Fruit fly (Drosophila melanogaster) whole organism, prepupa: ENCODE results near the gene CG5245.

ENCODE experiments used
- CG10631 ChIP-seq: fragments of 200-800 bp; sonication (Bioruptor generic); optimal IDR thresholded peaks from 2 replicates; lab custom pipeline; 2016; ENCODE audit warnings: missing biosample characterization, missing genetic modification characterization
- CG11294 ChIP-seq: fragments of 200-800 bp; sonication (Bioruptor generic); IDR thresholded peaks from 2 replicates; pipeline ENCODE4 v1.3.6; 2022; ENCODE audit warnings: missing biosample characterization, missing genetic modification characterization
- CG11762 ChIP-seq: fragments of 200-800 bp; sonication (Bioruptor generic); optimal IDR thresholded peaks from 3 replicates; lab custom pipeline; 2016; ENCODE audit warnings: missing biosample characterization, missing genetic modification characterization; ENCODE audit not compliant: insufficient read depth
- CG11902 ChIP-seq: fragments of 200-800 bp; sonication (Bioruptor generic); optimal IDR thresholded peaks from 3 replicates; lab custom pipeline; 2016; ENCODE audit warnings: missing biosample characterization, missing genetic modification characterization
- CG15336 ChIP-seq: fragments of 200-800 bp; sonication (Bioruptor generic); IDR thresholded peaks from 2 replicates; pipeline ENCODE4 v1.3.6; 2022; ENCODE audit warnings: missing biosample characterization, missing genetic modification characterization
- CG16779 ChIP-seq: fragments of 200-800 bp; sonication (Bioruptor generic); optimal IDR thresholded peaks from 3 replicates; lab custom pipeline; 2017; ENCODE audit warnings: missing biosample characterization, mild to moderate bottlenecking, missing genetic modification characterization
- CG3032 ChIP-seq: fragments of 200-800 bp; optimal IDR thresholded peaks from 2 replicates; lab custom pipeline; 2019; ENCODE audit warnings: missing biosample characterization, mild to moderate bottlenecking, missing genetic modification characterization, moderate library complexity
- CG31627 ChIP-seq: fragments of 200-800 bp; sonication (Bioruptor generic); optimal IDR thresholded peaks from 3 replicates; lab custom pipeline; 2016; ENCODE audit warnings: missing biosample characterization, missing genetic modification characterization
- CG34406 ChIP-seq: fragments of 200-800 bp; sonication (Bioruptor generic); optimal IDR thresholded peaks from 3 replicates; lab custom pipeline; 2016; ENCODE audit warnings: missing biosample characterization, missing genetic modification characterization
- CG3919 ChIP-seq: fragments of 200-800 bp; sonication (Bioruptor generic); optimal IDR thresholded peaks from 3 replicates; lab custom pipeline; 2016; ENCODE audit warnings: missing biosample characterization, missing genetic modification characterization
- CG6276 ChIP-seq: fragments of 200-800 bp; sonication (Bioruptor generic); optimal IDR thresholded peaks from 2 replicates; lab custom pipeline; 2017; ENCODE audit warnings: missing biosample characterization, mild to moderate bottlenecking, missing genetic modification characterization
- CG6792 ChIP-seq: fragments of 200-800 bp; sonication (Bioruptor generic); optimal IDR thresholded peaks from 3 replicates; lab custom pipeline; 2016; ENCODE audit warnings: missing biosample characterization, missing genetic modification characterization
- CG6808 ChIP-seq: fragments of 200-800 bp; sonication (Bioruptor generic); optimal IDR thresholded peaks from 3 replicates; lab custom pipeline; 2017; ENCODE audit warnings: missing biosample characterization, missing genetic modification characterization, mild to moderate bottlenecking, moderate library complexity, missing genetic modification reagents
- CG8119 ChIP-seq: fragments of 200-800 bp; sonication (Bioruptor generic); IDR thresholded peaks from 3 replicates; pipeline ENCODE4 v1.3.6; 2022; ENCODE audit warnings: missing biosample characterization, missing genetic modification characterization
- CG8319 ChIP-seq: fragments of 200-800 bp; sonication (Bioruptor generic); optimal IDR thresholded peaks from 3 replicates; lab custom pipeline; 2016; ENCODE audit warnings: missing biosample characterization, missing genetic modification characterization
- CG9139 ChIP-seq: fragments of 200-800 bp; sonication (Bioruptor generic); optimal IDR thresholded peaks from 3 replicates; lab custom pipeline; 2017; ENCODE audit warnings: missing biosample characterization, mild to moderate bottlenecking, missing genetic modification characterization
- Eip93F ChIP-seq: fragments of 200-800 bp; sonication (Bioruptor generic); optimal IDR thresholded peaks from 2 replicates; lab custom pipeline; 2016; ENCODE audit warnings: missing biosample characterization, mild to moderate bottlenecking, missing genetic modification characterization
- Ets21C ChIP-seq: fragments of 200-800 bp; sonication (Bioruptor generic); optimal IDR thresholded peaks from 3 replicates; lab custom pipeline; 2016; ENCODE audit warnings: missing biosample characterization, missing genetic modification characterization
- Ets96B ChIP-seq: fragments of 200-800 bp; optimal IDR thresholded peaks from 2 replicates; lab custom pipeline; 2019; ENCODE audit warnings: missing biosample characterization, mild to moderate bottlenecking, missing genetic modification characterization, moderate library complexity
- Gug ChIP-seq: fragments of 200-800 bp; sonication (Bioruptor generic); IDR thresholded peaks from 2 replicates; pipeline ENCODE4 v1.3.6; 2022; ENCODE audit warnings: missing biosample characterization, missing genetic modification characterization
- Hr38 ChIP-seq: sonication (Bioruptor generic); optimal IDR thresholded peaks from 2 replicates; lab custom pipeline; 2016; ENCODE audit warnings: missing biosample characterization, missing genetic modification characterization
- Hr4 ChIP-seq: fragments of 200-800 bp; sonication (Bioruptor generic); optimal IDR thresholded peaks from 3 replicates; lab custom pipeline; 2016; ENCODE audit warnings: missing biosample characterization, missing genetic modification characterization
- Met ChIP-seq: fragments of 200-800 bp; sonication (Bioruptor generic); optimal IDR thresholded peaks from 3 replicates; lab custom pipeline; 2016; ENCODE audit warnings: missing biosample characterization, missing genetic modification characterization
- OdsH ChIP-seq: fragments of 200-800 bp; sonication (Bioruptor generic); optimal IDR thresholded peaks from 3 replicates; lab custom pipeline; 2016; ENCODE audit warnings: missing biosample characterization, missing genetic modification characterization
- Smox ChIP-seq: fragments of 200-800 bp; sonication (Bioruptor generic); optimal IDR thresholded peaks from 3 replicates; lab custom pipeline; 2016; ENCODE audit warnings: missing biosample characterization, missing genetic modification characterization
- Sox102F ChIP-seq: fragments of 200-800 bp; sonication (Bioruptor generic); optimal IDR thresholded peaks from 2 replicates; lab custom pipeline; 2016; ENCODE audit warnings: missing biosample characterization, mild to moderate bottlenecking, missing genetic modification characterization
- Sox14 ChIP-seq: fragments of 200-800 bp; sonication (Bioruptor generic); optimal IDR thresholded peaks from 3 replicates; lab custom pipeline; 2016; ENCODE audit warnings: missing biosample characterization, missing genetic modification characterization
- achi ChIP-seq: fragments of 200-800 bp; sonication (Bioruptor generic); optimal IDR thresholded peaks from 3 replicates; lab custom pipeline; 2016; ENCODE audit warnings: missing biosample characterization, missing genetic modification characterization
- acj6 ChIP-seq: fragments of 200-800 bp; sonication (Bioruptor generic); optimal IDR thresholded peaks from 3 replicates; lab custom pipeline; 2016; ENCODE audit warnings: missing biosample characterization, missing genetic modification characterization
- cyc ChIP-seq: fragments of 200-800 bp; sonication (Bioruptor generic); optimal IDR thresholded peaks from 3 replicates; lab custom pipeline; 2016; ENCODE audit warnings: missing biosample characterization, missing genetic modification characterization
- dac ChIP-seq: fragments of 200-800 bp; sonication (Bioruptor generic); optimal IDR thresholded peaks from 2 replicates; lab custom pipeline; 2017; ENCODE audit warnings: missing biosample characterization, mild to moderate bottlenecking, missing genetic modification characterization
- eg ChIP-seq: fragments of 200-800 bp; sonication (Bioruptor generic); IDR thresholded peaks from 3 replicates; pipeline ENCODE4 v1.3.6; 2022; ENCODE audit warnings: missing biosample characterization, missing genetic modification characterization
- fd59A ChIP-seq: fragments of 200-800 bp; sonication (Bioruptor generic); optimal IDR thresholded peaks from 2 replicates; lab custom pipeline; 2017; ENCODE audit warnings: missing biosample characterization, mild to moderate bottlenecking, missing genetic modification characterization, missing genetic modification reagents
- fd85E ChIP-seq: fragments of 200-800 bp; sonication (Bioruptor generic); optimal IDR thresholded peaks from 3 replicates; lab custom pipeline; 2016; ENCODE audit warnings: missing biosample characterization, missing genetic modification characterization
- fkh ChIP-seq: fragments of 200-800 bp; sonication (Bioruptor generic); optimal IDR thresholded peaks from 3 replicates; lab custom pipeline; 2017; ENCODE audit warnings: missing biosample characterization, mild to moderate bottlenecking, missing genetic modification characterization, moderate library complexity
- lz ChIP-seq: fragments of 200-800 bp; sonication (Bioruptor generic); optimal IDR thresholded peaks from 3 replicates; lab custom pipeline; 2016; ENCODE audit warnings: missing biosample characterization, missing genetic modification characterization
- salr ChIP-seq, 2 experiments: fragments of 200-800 bp; sonication (Bioruptor generic); optimal IDR thresholded peaks; 3 replicates each; lab custom pipeline; 2016 to 2018; ENCODE audit warnings: missing biosample characterization in 2 of 2, missing genetic modification characterization in 2 of 2, mild to moderate bottlenecking in 1 of 2
- spab ChIP-seq: fragments of 200-800 bp; sonication (Bioruptor generic); optimal IDR thresholded peaks from 2 replicates; lab custom pipeline; 2017; ENCODE audit warnings: missing biosample characterization, mild to moderate bottlenecking, missing genetic modification characterization, missing genetic modification reagents
- topi ChIP-seq: fragments of 200-800 bp; sonication (Bioruptor generic); optimal IDR thresholded peaks from 3 replicates; lab custom pipeline; 2016; ENCODE audit warnings: missing biosample characterization, missing genetic modification characterization
- vri ChIP-seq: fragments of 200-800 bp; sonication (Bioruptor generic); optimal IDR thresholded peaks from 3 replicates; lab custom pipeline; 2016; ENCODE audit warnings: missing biosample characterization, mild to moderate bottlenecking, missing genetic modification characterization

The CG5245 gene

DNA sequence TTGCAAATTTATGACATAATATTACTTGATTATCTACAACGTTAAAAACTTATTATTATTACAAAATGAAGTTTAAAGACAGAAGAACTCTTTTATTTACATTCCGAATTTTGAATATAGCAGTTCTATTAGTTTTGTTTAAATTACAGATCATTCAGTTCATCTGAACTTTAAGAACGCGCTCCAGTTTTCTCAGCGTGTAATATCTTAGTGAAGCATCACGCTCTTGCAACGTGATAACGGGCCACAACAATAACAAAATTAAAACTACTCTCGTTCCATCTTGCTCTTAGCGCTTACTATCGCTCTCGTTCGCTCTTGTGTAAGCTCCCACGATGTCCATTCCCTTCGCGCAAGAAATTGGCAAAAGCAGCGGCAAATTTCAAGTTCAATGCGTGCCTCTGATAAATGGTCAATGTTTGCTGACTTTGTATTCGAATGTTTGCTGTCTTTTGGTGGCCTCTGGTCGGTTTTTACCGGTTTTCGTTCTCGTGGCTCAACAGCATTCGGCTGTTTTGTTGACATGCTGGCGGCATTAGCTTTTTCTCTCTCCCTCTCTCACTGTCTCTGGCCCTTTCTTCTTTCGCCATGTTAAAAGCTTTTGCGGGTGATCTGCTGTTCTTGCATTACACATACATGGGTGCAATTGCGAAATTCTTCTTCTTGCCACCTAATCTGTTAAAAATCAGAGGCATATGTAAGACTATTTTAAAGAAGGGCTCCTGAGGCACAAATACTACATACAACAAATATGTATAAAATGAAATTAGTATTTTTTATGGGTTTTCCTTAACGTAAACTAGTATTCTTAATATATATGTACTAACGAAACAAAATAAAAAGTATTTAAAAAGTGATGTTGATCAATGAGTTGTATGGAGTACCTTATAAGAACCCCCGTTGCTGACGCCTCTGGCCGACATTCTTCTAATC lies 13.5 kb downstream of the CG5245 start (continued):
- peak; percentile 29 for TF ChIP-seq CG3032 (tag; lab: Kevin White, UChicago)
- TF ChIP-seq eg (GFP tag; lab: Robert Waterston, UW) = peak; percentile 60; the same call in 1 of the 3 replicates
- TF ChIP-seq achi (GFP tag; lab: Kevin White, UChicago) = peak; percentile 45
- peak; percentile 42 for TF ChIP-seq CG34406
- TF ChIP-seq CG16779 (tag; lab: Kevin White, UChicago) = no peak
- peak; percentile 68 for TF ChIP-seq fkh
- TF ChIP-seq Eip93F (GFP tag; lab: Kevin White, UChicago) = no peak
- peak; percentile 58 for TF ChIP-seq Ets96B (tag; lab: Kevin White, UChicago)
- TF ChIP-seq Smox (GFP tag; lab: Kevin White, UChicago) = peak; percentile 17
- TF ChIP-seq acj6 = peak; percentile 35
- peak; percentile 19 for TF ChIP-seq CG6792 (GFP tag; lab: Kevin White, UChicago)
- TF ChIP-seq CG6808 (GFP tag; lab: Kevin White, UChicago) = peak; percentile 41
- peak; percentile 11 for TF ChIP-seq CG11762
- TF ChIP-seq Hr4 = peak; percentile 67
- peak; percentile 65 for TF ChIP-seq CG6276 (GFP tag; lab: Kevin White, UChicago)
- TF ChIP-seq CG11902 (GFP tag; lab: Kevin White, UChicago) = no peak
- TF ChIP-seq Hr38 (GFP tag; lab: Kevin White, UChicago) = no peak
- TF ChIP-seq CG9139 (GFP tag; lab: Kevin White, UChicago) = no peak
- TF ChIP-seq Sox102F (GFP tag; lab: Kevin White, UChicago) = peak; percentile 31
- peak; percentile 12 for TF ChIP-seq dac (GFP tag; lab: Kevin White, UChicago)
- no peak for TF ChIP-seq fd59A (GFP tag; lab: Kevin White, UChicago)
- peak; percentile 63 for TF ChIP-seq Met (GFP tag; lab: Kevin White, UChicago)
- peak; percentile 54 for TF ChIP-seq OdsH (GFP tag; lab: Kevin White, UChicago)
- TF ChIP-seq Ets21C (GFP tag; lab: Kevin White, UChicago) = peak; percentile 5
- no peak for TF ChIP-seq CG8319 (GFP tag; lab: Kevin White, UChicago)
- TF ChIP-seq CG3919 (GFP tag; lab: Kevin White, UChicago) = peak; percentile 56
- TF ChIP-seq topi = peak; percentile 50
- no peak for TF ChIP-seq fd85E
- TF ChIP-seq salr (GFP tag; optimal IDR thresholded peaks at IDR 0.05; lab: Kevin White, UChicago) = peak in 1 of 2 experiments; percentile 57
- peak; percentile 39 for TF ChIP-seq Sox14
- peak; percentile 47; the same call in 1 of the 2 replicates for TF ChIP-seq Gug (GFP tag; lab: Robert Waterston, UW)
- TF ChIP-seq CG10631 = peak; percentile 45
- no peak for TF ChIP-seq spab (GFP tag; lab: Kevin White, UChicago)
- peak; percentile 45 for TF ChIP-seq lz (GFP tag; lab: Kevin White, UChicago)
- TF ChIP-seq CG11294 (GFP tag; lab: Robert Waterston, UW) = no peak
- peak; percentile 39; the same call in 2 of the 3 replicates for TF ChIP-seq CG8119 (GFP tag; lab: Robert Waterston, UW)
- TF ChIP-seq cyc (GFP tag; lab: Kevin White, UChicago) = peak; percentile 14
- TF ChIP-seq CG31627 (GFP tag; lab: Kevin White, UChicago) = peak; percentile 27

DNA sequence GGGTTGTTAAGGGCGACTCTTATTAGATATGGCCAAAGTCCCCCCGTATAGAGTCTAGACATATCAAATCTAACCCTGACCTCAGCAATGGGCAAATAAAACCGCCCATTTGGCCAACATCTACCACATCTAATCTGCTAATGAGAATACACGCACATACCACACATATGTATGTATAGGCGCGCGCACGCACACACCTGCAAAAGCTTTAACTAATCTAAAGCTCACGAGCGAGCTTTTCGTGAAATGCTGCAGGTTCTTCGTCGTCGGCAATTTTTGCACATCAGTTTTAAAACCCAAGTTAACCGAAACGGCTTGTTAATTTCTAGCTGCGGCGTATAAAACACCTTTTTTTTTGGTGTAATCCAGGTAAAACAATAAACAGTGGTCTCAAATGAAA lies 14.4 kb downstream of the CG5245 start:
- TF ChIP-seq CG15336 (GFP tag; lab: Robert Waterston, UW) (no peak), CG10631 (no peak), Smox (GFP tag; lab: Kevin White, UChicago) (no peak), Ets96B (tag; lab: Kevin White, UChicago) (no peak), vri (GFP tag; lab: Kevin White, UChicago) (no peak), fkh (no peak), OdsH (GFP tag; lab: Kevin White, UChicago) (no peak)
